Fruit fly (Drosophila melanogaster): ENCODE data around the gene Osi2.

dm6 chr3R:6244986-6245385 is 35.8 kb downstream of the Osi2 start:
- TF ChIP-seq Sin3A (optimal IDR thresholded peaks at IDR 0.05) (no peak), insv (optimal IDR thresholded peaks at IDR 0.05) (no peak), psq (optimal IDR thresholded peaks at IDR 0.05) (no peak), Myc (optimal IDR thresholded peaks at IDR 0.05) (no peak), h (optimal IDR thresholded peaks at IDR 0.05) (no peak)

Data from Kc167 (cell line).